Fruit fly (Drosophila melanogaster) whole organism, wandering third instar larva: ENCODE measurements around the gene CG2887.

Source experiments
- Abd-B ChIP-seq: fragments of >200 bp; optimal IDR thresholded peaks from 2 replicates; lab custom pipeline; 2017; ENCODE audit warnings: missing biosample characterization, missing genetic modification characterization
- CrebA ChIP-seq: fragments of 200-800 bp; sonication (Bioruptor generic); optimal IDR thresholded peaks from 2 replicates; lab custom pipeline; 2016; ENCODE audit warnings: missing biosample characterization, mild to moderate bottlenecking, missing genetic modification characterization, borderline replicate concordance
- Dfd ChIP-seq: fragments of >200 bp; optimal IDR thresholded peaks from 2 replicates; lab custom pipeline; 2017; ENCODE audit warnings: missing biosample characterization, missing genetic modification characterization
- GATAd ChIP-seq: sonication (Bioruptor generic); optimal IDR thresholded peaks from 2 replicates; lab custom pipeline; 2016; ENCODE audit warnings: missing biosample characterization, missing genetic modification characterization
- N ChIP-seq: fragments of >200 bp; optimal IDR thresholded peaks from 2 replicates; lab custom pipeline; 2018; ENCODE audit warnings: missing biosample characterization, missing external identifiers, missing genetic modification characterization
- OdsH ChIP-seq: fragments of 200-800 bp; sonication (Bioruptor generic); optimal IDR thresholded peaks from 2 replicates; lab custom pipeline; 2016; ENCODE audit warnings: missing biosample characterization, mild to moderate bottlenecking, missing genetic modification characterization
- br ChIP-seq: fragments of 200-800 bp; sonication (Bioruptor generic); optimal IDR thresholded peaks from 2 replicates; lab custom pipeline; 2016; ENCODE audit warnings: missing biosample characterization, missing genetic modification characterization
- brk ChIP-seq: fragments of 200-800 bp; sonication (Bioruptor generic); optimal IDR thresholded peaks from 2 replicates; lab custom pipeline; 2016; ENCODE audit warnings: missing biosample characterization, mild to moderate bottlenecking, missing genetic modification characterization
- dl ChIP-seq, 2 experiments: fragments of 175-275, 200-275 bp in 1 of 2; fragments of 200-275 bp in 1 of 2; sonication (Bioruptor generic); optimal IDR thresholded peaks; lab custom pipeline; 2018; ENCODE audit warnings: mild to moderate bottlenecking in 2 of 2, missing biosample characterization in 2 of 2, missing genetic modification characterization in 2 of 2, moderate library complexity in 2 of 2; ENCODE audit not compliant: partially characterized antibody in 2 of 2, insufficient read depth in 1 of 2
- pan ChIP-seq: fragments of >200 bp; optimal IDR thresholded peaks from 2 replicates; lab custom pipeline; 2017
- usp ChIP-seq: fragments of >200 bp; optimal IDR thresholded peaks from 2 replicates; lab custom pipeline; 2017; ENCODE audit warnings: missing biosample characterization, missing genetic modification characterization
- woc ChIP-seq: sonication (Bioruptor generic); optimal IDR thresholded peaks from 2 replicates; lab custom pipeline; 2016; ENCODE audit warnings: missing biosample characterization, mild to moderate bottlenecking, missing genetic modification characterization

DNA sequence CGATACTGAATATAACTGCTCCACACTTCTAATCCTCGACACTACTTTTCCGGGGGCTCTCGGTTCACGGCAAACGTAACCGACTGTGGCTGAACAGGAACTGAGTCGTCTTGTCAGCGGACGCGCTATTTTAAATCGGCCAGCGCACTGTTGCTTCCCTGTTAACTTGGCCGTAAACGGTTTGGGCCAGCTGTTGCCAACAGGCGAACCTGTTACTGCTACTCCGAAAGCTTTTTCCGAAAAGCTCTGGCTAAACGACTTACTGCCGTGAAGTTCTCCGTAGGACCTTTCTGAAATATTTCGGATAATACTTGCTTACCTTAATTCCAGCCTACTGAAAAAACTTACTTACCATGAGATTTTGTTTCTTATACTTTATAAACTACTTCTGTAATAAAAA, 23.5 kb downstream of the CG2887 start, which contains the start of gene CG32683:
- TF ChIP-seq pan (lab: Kevin White, UChicago) (no peak), usp (GFP tag; lab: Kevin White, UChicago) (no peak), Dfd (GFP tag; lab: Kevin White, UChicago) (no peak), Abd-B (GFP tag; lab: Kevin White, UChicago) (no peak), woc (no peak), GATAd (GFP tag; lab: Kevin White, UChicago) (no peak), br (GFP tag; lab: Kevin White, UChicago) (no peak), OdsH (no peak), brk (GFP tag; lab: Kevin White, UChicago) (no peak), dl (GFP tag; optimal IDR thresholded peaks at IDR 0.05; lab: Kevin White, UChicago; ENCODE audit: insufficient read depth in 1 of 2, partially characterized antibody in 2 of 2) (no peak), N (GFP tag; lab: Kevin White, UChicago) (no peak), CrebA (GFP tag; lab: Kevin White, UChicago) (no peak)
